Worm (Caenorhabditis elegans): ENCODE data around the gene nhr-184.

ce11 chrV:2244751-2245150 is 30.5 kb upstream of the nhr-184 start, which contains the start of gene cyp-33C5:
- no peak for TF ChIP-seq somi-1 (GFP tag; optimal IDR thresholded peaks at IDR 0.05)
- TF ChIP-seq ets-4 (GFP tag; optimal IDR thresholded peaks at IDR 0.05), result no peak
- no peak for TF ChIP-seq snpc-4 (GFP tag; optimal IDR thresholded peaks at IDR 0.05)
- TF ChIP-seq snpc-4 (tag; optimal IDR thresholded peaks at IDR 0.05), result no peak
- TF ChIP-seq madf-8 (GFP tag; conservative IDR thresholded peaks at IDR 0.05), result no peak
- TF ChIP-seq xnd-1 (tag; optimal IDR thresholded peaks at IDR 0.05), result no peak
- no peak for TF ChIP-seq F23B12.7 (tag; optimal IDR thresholded peaks at IDR 0.05; ENCODE audit: insufficient read depth)
